Worm (Caenorhabditis elegans) whole organism, young adult: Measurements from ENCODE around the gene Y48G9A.11.
"Not testable (repeated sequence)": the region's sequence is repeated elsewhere in the genome, so short reads cannot be mapped to it uniquely, and the experiment has no call there.

Source experiments
- F10E7.11 ChIP-seq: sonication (generic microtip); optimal IDR thresholded peaks from 2 replicates; lab custom pipeline; 2017; ENCODE audit warnings: mild to moderate bottlenecking, missing genetic modification characterization, moderate library complexity, missing compliant biosample characterization
- T26A5.8 ChIP-seq: sonication (generic microtip); optimal IDR thresholded peaks from 2 replicates; lab custom pipeline; 2016; ENCODE audit warnings: missing genetic modification characterization, missing compliant biosample characterization
- ets-4 ChIP-seq: fragments of 200-800 bp; sonication (Bioruptor generic); optimal IDR thresholded peaks from 2 replicates; lab custom pipeline; 2018; ENCODE audit warnings: mild to moderate bottlenecking, missing genetic modification characterization, missing compliant biosample characterization
- nhr-80 ChIP-seq: sonication (generic microtip); optimal IDR thresholded peaks from 2 replicates; lab custom pipeline; 2016; ENCODE audit warnings: missing genetic modification characterization, missing compliant biosample characterization
- pha-4 ChIP-seq: fragments of 150-350 bp; sonication (generic microtip); optimal IDR thresholded peaks from 2 replicates; lab custom pipeline; 2014; ENCODE audit warnings: missing biosample characterization, missing genetic modification reagents, missing genetic modification characterization
- ztf-26 ChIP-seq: sonication (generic microtip); optimal IDR thresholded peaks from 2 replicates; lab custom pipeline; 2017; ENCODE audit warnings: missing genetic modification characterization, missing compliant biosample characterization

DNA sequence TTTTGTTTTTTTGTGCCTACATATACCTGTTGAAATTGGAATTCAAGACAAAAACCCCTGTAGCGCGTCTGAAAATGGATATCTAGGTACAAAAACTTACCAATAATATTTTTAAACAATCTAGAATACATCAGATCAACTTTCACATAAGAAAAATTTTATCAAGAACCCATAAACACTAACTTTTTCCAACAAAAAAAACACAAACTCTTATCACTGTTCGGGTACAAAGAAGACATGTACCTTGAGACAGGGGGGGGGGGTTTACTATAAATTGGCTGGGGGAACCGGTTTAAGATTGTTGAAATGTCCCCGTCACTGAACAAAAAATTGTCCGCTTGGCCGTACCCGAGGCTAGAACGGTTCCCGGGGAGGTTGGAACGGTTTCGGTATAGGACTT is 34.2 kb downstream of the Y48G9A.11 start, which contains the start of gene cpt-3:
- TF ChIP-seq F10E7.11 (tag; lab: Kevin White, UChicago); ztf-26 (tag; lab: Kevin White, UChicago); T26A5.8 (tag; lab: Kevin White, UChicago); nhr-80 (tag; lab: Kevin White, UChicago); pha-4 (tag; lab: Kevin White, UChicago); ets-4 (GFP tag; lab: Kevin White, UChicago): not testable (repeated sequence)
